Fruit fly (Drosophila melanogaster) whole organism, embryonic: Measurements from ENCODE around the gene Pde9.

Source experiments
- Abd-B ChIP-seq: fragments of 200-800 bp; sonication (Bioruptor generic); optimal IDR thresholded peaks from 2 replicates; lab custom pipeline; 2018; ENCODE audit warnings: missing biosample characterization, mild to moderate bottlenecking, missing genetic modification characterization, moderate library complexity
- Atf6 ChIP-seq: fragments of 200-800 bp; sonication (Bioruptor generic); IDR thresholded peaks from 2 replicates; pipeline ENCODE4 v1.3.6; 2022; ENCODE audit warnings: missing biosample characterization, missing genetic modification characterization
- CG10147 ChIP-seq: fragments of 200-800 bp; sonication (Bioruptor generic); optimal IDR thresholded peaks from 2 replicates; lab custom pipeline; 2019; ENCODE audit warnings: missing biosample characterization, mild to moderate bottlenecking, missing genetic modification characterization, moderate library complexity
- CG10979 ChIP-seq: fragments of 200-800 bp; sonication (Bioruptor generic); optimal IDR thresholded peaks from 2 replicates; lab custom pipeline; 2018; ENCODE audit warnings: missing biosample characterization, mild to moderate bottlenecking, missing genetic modification characterization, moderate library complexity
- CG11456 ChIP-seq: fragments of 200-800 bp; sonication (Bioruptor generic); IDR thresholded peaks from 3 replicates; pipeline ENCODE4 v1.3.6; 2022; ENCODE audit warnings: missing biosample characterization, missing genetic modification characterization
- CG11695 ChIP-seq: fragments of 200-800 bp; sonication (Bioruptor generic); IDR thresholded peaks from 3 replicates; pipeline ENCODE4 v1.3.6; 2022; ENCODE audit warnings: missing biosample characterization, missing genetic modification characterization
- CG11723 ChIP-seq: fragments of 200-800 bp; sonication (Bioruptor generic); optimal IDR thresholded peaks from 2 replicates; lab custom pipeline; 2017; ENCODE audit warnings: missing biosample characterization, mild to moderate bottlenecking, missing genetic modification characterization
- CG15011 ChIP-seq: fragments of 200-800 bp; sonication (Bioruptor generic); optimal IDR thresholded peaks from 3 replicates; lab custom pipeline; 2018; ENCODE audit warnings: missing biosample characterization, mild to moderate bottlenecking, missing genetic modification characterization
- CG15479 ChIP-seq: fragments of 200-800 bp; sonication (Bioruptor generic); optimal IDR thresholded peaks from 3 replicates; lab custom pipeline; 2019; ENCODE audit warnings: missing biosample characterization, mild to moderate bottlenecking, missing genetic modification characterization, moderate library complexity
- CG1647 ChIP-seq: fragments of 200-800 bp; sonication (Bioruptor generic); optimal IDR thresholded peaks from 3 replicates; lab custom pipeline; 2016; ENCODE audit warnings: missing biosample characterization, missing genetic modification characterization
- CG17186 ChIP-seq: fragments of 200-800 bp; sonication (Bioruptor generic); optimal IDR thresholded peaks from 3 replicates; lab custom pipeline; 2017; ENCODE audit warnings: missing biosample characterization, missing genetic modification reagents, missing genetic modification characterization
- CG17361 ChIP-seq: fragments of 200-800 bp; sonication (Bioruptor generic); IDR thresholded peaks from 3 replicates; pipeline ENCODE4 v1.3.6; 2022; ENCODE audit warnings: missing biosample characterization, missing genetic modification characterization
- CG2120 ChIP-seq: fragments of 200-800 bp; sonication (Bioruptor generic); optimal IDR thresholded peaks from 3 replicates; lab custom pipeline; 2016; ENCODE audit warnings: missing biosample characterization, missing genetic modification characterization
- CG2199 ChIP-seq: fragments of 200-800 bp; sonication (Bioruptor generic); IDR thresholded peaks from 3 replicates; pipeline ENCODE4 v1.3.6; 2022; ENCODE audit warnings: missing biosample characterization, missing genetic modification characterization
- CG32772 ChIP-seq: fragments of 200-800 bp; sonication (Bioruptor generic); IDR thresholded peaks from 2 replicates; pipeline ENCODE4 v1.3.6; 2022; ENCODE audit warnings: missing biosample characterization, missing genetic modification characterization
- CG3407 ChIP-seq: fragments of 200-800 bp; sonication (Bioruptor generic); optimal IDR thresholded peaks from 2 replicates; lab custom pipeline; 2018; ENCODE audit warnings: missing biosample characterization, mild to moderate bottlenecking, missing genetic modification characterization
- CG7839 ChIP-seq: fragments of 200-800 bp; sonication (Bioruptor generic); optimal IDR thresholded peaks from 3 replicates; lab custom pipeline; 2018; ENCODE audit warnings: missing biosample characterization, mild to moderate bottlenecking, missing genetic modification characterization, moderate library complexity
- CG9727 ChIP-seq: fragments of 200-800 bp; sonication (Bioruptor generic); optimal IDR thresholded peaks from 3 replicates; lab custom pipeline; 2017; ENCODE audit warnings: missing biosample characterization, mild to moderate bottlenecking, missing genetic modification characterization
- CG9932 ChIP-seq: fragments of 200-800 bp; sonication (Bioruptor generic); IDR thresholded peaks from 2 replicates; pipeline ENCODE4 v1.3.6; 2022; ENCODE audit warnings: missing biosample characterization, missing genetic modification characterization
- Doc3 ChIP-seq: fragments of 200-800 bp; sonication (Bioruptor generic); IDR thresholded peaks from 3 replicates; pipeline ENCODE4 v1.3.6; 2022; ENCODE audit warnings: missing biosample characterization, missing genetic modification characterization; ENCODE audit not compliant: partially characterized antibody
- Dref ChIP-seq: fragments of 200-800 bp; sonication (Bioruptor generic); IDR thresholded peaks from 2 replicates; pipeline ENCODE4 v1.3.6; 2022; ENCODE audit warnings: missing biosample characterization, missing genetic modification characterization
- Drgx ChIP-seq: fragments of 200-800 bp; sonication (Bioruptor generic); IDR thresholded peaks from 2 replicates; pipeline ENCODE4 v1.3.6; 2022; ENCODE audit warnings: missing biosample characterization, missing genetic modification characterization
- Fer1 ChIP-seq: fragments of 200-800 bp; sonication (Bioruptor generic); optimal IDR thresholded peaks from 2 replicates; lab custom pipeline; 2017; ENCODE audit warnings: missing biosample characterization, mild to moderate bottlenecking, missing genetic modification characterization
- Hr3 ChIP-seq: fragments of 200-800 bp; sonication (Bioruptor generic); optimal IDR thresholded peaks from 3 replicates; lab custom pipeline; 2016; ENCODE audit warnings: missing biosample characterization, missing genetic modification characterization
- MESR4 ChIP-seq: fragments of 200-800 bp; sonication (Bioruptor generic); optimal IDR thresholded peaks from 2 replicates; lab custom pipeline; 2018; ENCODE audit warnings: missing biosample characterization, mild to moderate bottlenecking, missing genetic modification characterization, moderate library complexity
- Nf-YC ChIP-seq: fragments of 200-800 bp; optimal IDR thresholded peaks from 3 replicates; lab custom pipeline; 2019; ENCODE audit warnings: missing biosample characterization, mild to moderate bottlenecking, missing genetic modification characterization, moderate library complexity
- NfI ChIP-seq: fragments of 200-800 bp; sonication (Bioruptor generic); optimal IDR thresholded peaks from 3 replicates; lab custom pipeline; 2018; ENCODE audit warnings: missing biosample characterization, mild to moderate bottlenecking, missing genetic modification characterization, moderate library complexity
- PHDP ChIP-seq: fragments of 200-800 bp; sonication (Bioruptor generic); optimal IDR thresholded peaks from 3 replicates; lab custom pipeline; 2018; ENCODE audit warnings: missing biosample characterization, mild to moderate bottlenecking, missing genetic modification characterization, moderate library complexity
- Trl ChIP-seq, 3 experiments: fragments of >200 bp in 2 of 3; fragments of 200-800 bp in 1 of 3; sonication (Bioruptor generic) in 1 of 3; optimal IDR thresholded peaks; 2 replicates in 1 of 3; 3 replicates in 2 of 3; lab custom pipeline; 2016 to 2017; ENCODE audit warnings: missing biosample characterization in 1 of 3, missing genetic modification characterization in 1 of 3
- abd-A ChIP-seq: fragments of 200-800 bp; sonication (Bioruptor generic); optimal IDR thresholded peaks from 3 replicates; lab custom pipeline; 2019; ENCODE audit warnings: missing biosample characterization, mild to moderate bottlenecking, missing genetic modification characterization, moderate library complexity
- bcd ChIP-seq: fragments of 200-800 bp; sonication (Bioruptor generic); optimal IDR thresholded peaks from 2 replicates; lab custom pipeline; 2017; ENCODE audit warnings: missing biosample characterization, mild to moderate bottlenecking, missing genetic modification characterization
- cad ChIP-seq: fragments of >200 bp; optimal IDR thresholded peaks from 2 replicates; lab custom pipeline; 2017; ENCODE audit warnings: missing biosample characterization, missing genetic modification characterization
- crp ChIP-seq, 2 experiments: fragments of 200-800 bp; sonication (Bioruptor generic); optimal IDR thresholded peaks; 2 replicates in 1 of 2; 3 replicates in 1 of 2; lab custom pipeline; 2017; ENCODE audit warnings: missing biosample characterization in 2 of 2, missing genetic modification characterization in 2 of 2, mild to moderate bottlenecking in 1 of 2, moderate library complexity in 1 of 2
- dpn ChIP-seq, 2 experiments: fragments of 200-800 bp; sonication (Bioruptor generic); optimal IDR thresholded peaks; 3 replicates each; lab custom pipeline; 2016; ENCODE audit warnings: missing biosample characterization in 2 of 2, missing genetic modification characterization in 2 of 2
- emc ChIP-seq: fragments of 200-800 bp; sonication (Bioruptor generic); optimal IDR thresholded peaks from 2 replicates; lab custom pipeline; 2016; ENCODE audit warnings: missing biosample characterization, missing genetic modification characterization
- esg ChIP-seq: fragments of 200-800 bp; sonication (Bioruptor generic); conservative IDR thresholded peaks from 2 replicates; pipeline ENCODE4 v1.3.6; 2022; ENCODE audit warnings: missing biosample characterization, missing genetic modification characterization
- ewg ChIP-seq: fragments of 200-800 bp; sonication (Bioruptor generic); optimal IDR thresholded peaks from 3 replicates; lab custom pipeline; 2017; ENCODE audit warnings: mild to moderate bottlenecking, missing biosample characterization, missing genetic modification reagents, missing genetic modification characterization
- fd64A ChIP-seq: fragments of 200-800 bp; sonication (Bioruptor generic); optimal IDR thresholded peaks from 3 replicates; lab custom pipeline; 2018; ENCODE audit warnings: missing biosample characterization, mild to moderate bottlenecking, missing genetic modification characterization
- gce ChIP-seq: fragments of 200-800 bp; sonication (Bioruptor generic); IDR thresholded peaks from 3 replicates; pipeline ENCODE4 v1.3.6; 2022; ENCODE audit warnings: missing biosample characterization, missing genetic modification characterization
- ham ChIP-seq: fragments of 200-800 bp; sonication (Bioruptor generic); IDR thresholded peaks from 2 replicates; pipeline ENCODE4 v1.3.6; 2022; ENCODE audit warnings: missing biosample characterization, missing genetic modification characterization
- insv ChIP-seq, 2 experiments: fragments of 200-800 bp; sonication (Bioruptor generic); optimal IDR thresholded peaks; 3 replicates each; lab custom pipeline; 2016 to 2018; ENCODE audit warnings: missing biosample characterization in 2 of 2, missing genetic modification characterization in 2 of 2
- inv ChIP-seq: fragments of 200-800 bp; sonication (Bioruptor generic); IDR thresholded peaks from 2 replicates; pipeline ENCODE4 v1.3.6; 2022; ENCODE audit warnings: missing biosample characterization, missing genetic modification characterization; ENCODE audit not compliant: partially characterized antibody
- mam ChIP-seq: fragments of 200-800 bp; sonication (Bioruptor generic); optimal IDR thresholded peaks from 3 replicates; lab custom pipeline; 2016; ENCODE audit warnings: missing biosample characterization, missing genetic modification characterization
- pb ChIP-seq: fragments of 200-800 bp; sonication (Bioruptor generic); optimal IDR thresholded peaks from 3 replicates; lab custom pipeline; 2016; ENCODE audit warnings: missing biosample characterization, missing genetic modification characterization
- pros ChIP-seq: fragments of 200-800 bp; sonication (Bioruptor generic); optimal IDR thresholded peaks from 3 replicates; lab custom pipeline; 2019; ENCODE audit warnings: missing biosample characterization, mild to moderate bottlenecking, missing genetic modification characterization, moderate library complexity
- seq ChIP-seq: fragments of 200-800 bp; sonication (Bioruptor generic); IDR thresholded peaks from 2 replicates; pipeline ENCODE4 v1.3.6; 2022; ENCODE audit warnings: missing biosample characterization, missing genetic modification characterization
- tll ChIP-seq, 2 experiments: fragments of 200-800 bp in 1 of 2; fragments of >200 bp in 1 of 2; sonication (Bioruptor generic) in 1 of 2; optimal IDR thresholded peaks; 2 replicates each; lab custom pipeline; 2017 to 2019; ENCODE audit warnings: missing biosample characterization in 2 of 2, missing genetic modification characterization in 2 of 2, mild to moderate bottlenecking in 1 of 2, moderate library complexity in 1 of 2
- zfh1 ChIP-seq: fragments of 200-800 bp; sonication (Bioruptor generic); IDR thresholded peaks from 3 replicates; pipeline ENCODE4 v1.3.6; 2022; ENCODE audit warnings: missing biosample characterization, missing genetic modification characterization

The Pde9 gene

dm6 chrX:12937825-12938520, 40.8 kb upstream of the Pde9 start (continued):
- TF ChIP-seq esg (GFP tag; lab: Robert Waterston, UW): no peak
- no peak for TF ChIP-seq CG11456 (GFP tag; lab: Robert Waterston, UW)
- peak; percentile 16 for TF ChIP-seq Abd-B (GFP tag; lab: Kevin White, UChicago)
- no peak for TF ChIP-seq fd64A (GFP tag; lab: Kevin White, UChicago)
- peak; percentile 34 for TF ChIP-seq bcd (GFP tag; lab: Kevin White, UChicago)
- TF ChIP-seq emc (GFP tag; lab: Kevin White, UChicago): no peak
- 0 out of 3 replicates have a peak, but pooled peaks have one; percentile 19 for TF ChIP-seq CG11695
- TF ChIP-seq cad (GFP tag; lab: Kevin White, UChicago): no peak
- peak; percentile 54 for TF ChIP-seq CG9727 (GFP tag; lab: Kevin White, UChicago)
- TF ChIP-seq Doc3 (GFP tag; lab: Robert Waterston, UW): no peak
- no peak for TF ChIP-seq dpn (GFP tag; optimal IDR thresholded peaks at IDR 0.05; lab: Kevin White, UChicago)
- no peak for TF ChIP-seq Dref (GFP tag; lab: Robert Waterston, UW)
- TF ChIP-seq zfh1 (GFP tag; lab: Robert Waterston, UW): no peak
- TF ChIP-seq Atf6 (GFP tag; lab: Robert Waterston, UW): peak; percentile 52; the same call in 1 of the 2 replicates
- peak; percentile 60 for TF ChIP-seq PHDP
- TF ChIP-seq CG11723 (GFP tag; lab: Kevin White, UChicago): no peak
- TF ChIP-seq CG1647 (GFP tag; lab: Kevin White, UChicago): no peak
- no peak for TF ChIP-seq pb (GFP tag; lab: Kevin White, UChicago)
- TF ChIP-seq insv (GFP tag; optimal IDR thresholded peaks at IDR 0.05; lab: Kevin White, UChicago): peak in 1 of 2 experiments; percentile 45
- peak; percentile 64 for TF ChIP-seq Fer1
- peak; percentile 61 for TF ChIP-seq Nf-YC
- 0 out of 2 replicates have a peak, but pooled peaks have one; percentile 15 for TF ChIP-seq CG32772
- peak; percentile 43 for TF ChIP-seq CG9932 (GFP tag; lab: Robert Waterston, UW)
- TF ChIP-seq abd-A (tag; lab: Kevin White, UChicago): peak; percentile 49
- peak in 1 of 2 experiments; percentile 47 for TF ChIP-seq tll (GFP tag; optimal IDR thresholded peaks at IDR 0.05; lab: Kevin White, UChicago)
- TF ChIP-seq MESR4 (GFP tag; lab: Kevin White, UChicago): no peak
- TF ChIP-seq CG10979 (tag; lab: Kevin White, UChicago): peak; percentile 60
- TF ChIP-seq CG2120 (GFP tag; lab: Kevin White, UChicago): peak; percentile 36
- peak; percentile 60 for TF ChIP-seq CG10147 (GFP tag; lab: Kevin White, UChicago)
- no peak for TF ChIP-seq CG2199 (GFP tag; lab: Robert Waterston, UW)
- TF ChIP-seq ham (GFP tag; lab: Robert Waterston, UW): no peak
- no peak for TF ChIP-seq CG17186 (GFP tag; lab: Kevin White, UChicago)
- 0 out of 3 replicates have a peak, but pooled peaks have one; percentile 19 for TF ChIP-seq gce (GFP tag; lab: Robert Waterston, UW)
- no peak for TF ChIP-seq mam (GFP tag; lab: Kevin White, UChicago)
- TF ChIP-seq pros (GFP tag; lab: Kevin White, UChicago): peak; percentile 67
- TF ChIP-seq NfI (GFP tag; lab: Kevin White, UChicago): peak; percentile 4
- no peak for TF ChIP-seq Drgx (GFP tag; lab: Robert Waterston, UW)
- TF ChIP-seq CG17361 (GFP tag; lab: Robert Waterston, UW): peak; percentile 56
- no peak for TF ChIP-seq inv
- TF ChIP-seq crp (GFP tag; optimal IDR thresholded peaks at IDR 0.05; lab: Kevin White, UChicago): no peak
- TF ChIP-seq Hr3 (GFP tag; lab: Kevin White, UChicago): peak; percentile 20
- TF ChIP-seq CG7839 (tag; lab: Kevin White, UChicago): peak; percentile 73
- no peak for TF ChIP-seq CG3407 (GFP tag; lab: Kevin White, UChicago)
- peak; percentile 80; the same call in 1 of the 2 replicates for TF ChIP-seq seq (GFP tag; lab: Robert Waterston, UW)
- TF ChIP-seq ewg (GFP tag; lab: Kevin White, UChicago): peak; percentile 77
- peak; percentile 70 to 80 for TF ChIP-seq Trl (optimal IDR thresholded peaks at IDR 0.05; lab: Kevin White, UChicago)
- TF ChIP-seq Trl (GFP tag; optimal IDR thresholded peaks at IDR 0.05; lab: Kevin White, UChicago): no peak
- peak; percentile 31 for TF ChIP-seq CG15479 (GFP tag; lab: Kevin White, UChicago)
- TF ChIP-seq CG15011 (GFP tag; lab: Kevin White, UChicago): peak; percentile 0
